Worm (Caenorhabditis elegans) whole organism, early embryonic: Measurements from ENCODE around the gene C18C4.7.

Experiments
- B0310.2 ChIP-seq: sonication (generic microtip); optimal IDR thresholded peaks from 2 replicates; lab custom pipeline; 2016; ENCODE audit warnings: mild to moderate bottlenecking, missing genetic modification characterization, missing compliant biosample characterization
- F13C5.2 ChIP-seq: sonication (generic microtip); optimal IDR thresholded peaks from 2 replicates; lab custom pipeline; 2017; ENCODE audit warnings: mild to moderate bottlenecking, missing genetic modification characterization, inconsistent platforms, missing compliant biosample characterization
- aly-1 ChIP-seq: sonication (generic microtip); optimal IDR thresholded peaks from 2 replicates; lab custom pipeline; 2016; ENCODE audit warnings: missing genetic modification characterization, missing compliant biosample characterization
- ama-1 ChIP-seq: fragments of 150-350 bp; optimal IDR thresholded peaks from 2 replicates; lab custom pipeline; 2014
- ceh-13 ChIP-seq: fragments of 200-800 bp; sonication (Bioruptor generic); optimal IDR thresholded peaks from 2 replicates; lab custom pipeline; 2018; ENCODE audit warnings: mild to moderate bottlenecking, missing genetic modification characterization, missing compliant biosample characterization
- ceh-36 ChIP-seq: sonication (generic microtip); optimal IDR thresholded peaks from 2 replicates; lab custom pipeline; 2016; ENCODE audit warnings: missing genetic modification characterization, inconsistent platforms, missing compliant biosample characterization
- ets-7 ChIP-seq: sonication (generic microtip); optimal IDR thresholded peaks from 2 replicates; lab custom pipeline; 2016; ENCODE audit warnings: missing genotype, missing genetic modification characterization, missing compliant biosample characterization
- flt-1 ChIP-seq: fragments of 200-800 bp; sonication (Bioruptor generic); IDR thresholded peaks from 2 replicates; pipeline ENCODE4 v1.3.6; 2022; ENCODE audit warnings: missing genetic modification characterization, missing compliant biosample characterization
- hmg-4 ChIP-seq: fragments of 200-800 bp; sonication (Bioruptor generic); optimal IDR thresholded peaks from 2 replicates; lab custom pipeline; 2018; ENCODE audit warnings: mild to moderate bottlenecking, missing genetic modification characterization, missing compliant biosample characterization
- hnd-1 ChIP-seq: sonication (generic microtip); optimal IDR thresholded peaks from 2 replicates; lab custom pipeline; 2016; ENCODE audit warnings: missing genetic modification characterization, missing compliant biosample characterization
- scrt-1 ChIP-seq: fragments of 200-800 bp; sonication (Bioruptor generic); IDR thresholded peaks from 2 replicates; pipeline ENCODE4 v1.3.6; 2022; ENCODE audit warnings: missing genetic modification characterization, missing compliant biosample characterization
- tbx-37 ChIP-seq: fragments of 200-800 bp; sonication (Bioruptor generic); conservative IDR thresholded peaks from 2 replicates; pipeline ENCODE4 v1.3.6; 2022; ENCODE audit warnings: missing genetic modification reagents, missing genetic modification characterization, missing compliant biosample characterization
- tra-4 ChIP-seq: sonication (generic microtip); optimal IDR thresholded peaks from 2 replicates; lab custom pipeline; 2017; ENCODE audit warnings: missing genetic modification characterization, missing compliant biosample characterization

DNA sequence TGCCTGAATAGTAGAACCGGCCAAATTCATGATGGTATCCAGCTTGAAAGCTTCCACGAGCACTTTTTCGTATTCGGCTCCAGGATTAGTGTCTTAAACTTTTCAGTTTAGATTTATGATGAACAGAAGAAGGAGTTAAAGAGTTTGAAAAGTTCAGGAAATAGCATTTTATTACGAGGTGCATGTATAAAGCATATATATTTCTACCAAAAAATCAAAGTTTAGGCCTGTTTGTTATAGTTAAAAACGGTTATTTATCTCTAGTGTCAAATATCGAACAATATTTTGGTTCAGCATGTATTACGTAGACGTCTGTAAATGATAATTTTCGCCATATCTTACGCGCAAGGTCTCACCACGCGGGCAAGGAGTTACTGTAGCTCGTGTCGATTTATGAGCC lies 14.3 kb upstream of the C18C4.7 start, which contains the start of gene klc-2:
- TF ChIP-seq scrt-1 (no peak), tra-4 (no peak), hnd-1 (no peak), ama-1 (no peak), F13C5.2 (tag; lab: Kevin White, UChicago) (no peak), ceh-13 (GFP tag; lab: Kevin White, UChicago) (no peak), flt-1 (GFP tag; lab: Robert Waterston, UW) (no peak), tbx-37 (GFP tag; lab: Robert Waterston, UW) (no peak), B0310.2 (tag; lab: Kevin White, UChicago) (no peak), aly-1 (no peak), ets-7 (no peak), hmg-4 (GFP tag; lab: Kevin White, UChicago) (no peak), ceh-36 (no peak)
